Worm (Caenorhabditis elegans) whole organism, L2 larva: ENCODE results near the gene F28H7.7.

ENCODE experiments used
- R02D3.7 ChIP-seq: fragments of 150-350 bp; optimal IDR thresholded peaks from 2 replicates; lab custom pipeline; 2014; ENCODE audit warnings: missing biosample characterization, missing genetic modification characterization
- ZK546.5 ChIP-seq: sonication (generic microtip); optimal IDR thresholded peaks from 2 replicates; lab custom pipeline; 2017; ENCODE audit warnings: missing biosample characterization, missing genetic modification characterization
- ama-1 ChIP-seq: fragments of 150-350 bp; optimal IDR thresholded peaks from 2 replicates; lab custom pipeline; 2018; ENCODE audit warnings: inconsistent platforms
- elt-3 ChIP-seq: sonication (generic microtip); optimal IDR thresholded peaks from 2 replicates; lab custom pipeline; 2017; ENCODE audit warnings: missing biosample characterization, missing genetic modification characterization
- nhr-6 ChIP-seq: fragments of 150-350 bp; optimal IDR thresholded peaks from 2 replicates; lab custom pipeline; 2014; ENCODE audit warnings: missing biosample characterization, missing genetic modification characterization

DNA sequence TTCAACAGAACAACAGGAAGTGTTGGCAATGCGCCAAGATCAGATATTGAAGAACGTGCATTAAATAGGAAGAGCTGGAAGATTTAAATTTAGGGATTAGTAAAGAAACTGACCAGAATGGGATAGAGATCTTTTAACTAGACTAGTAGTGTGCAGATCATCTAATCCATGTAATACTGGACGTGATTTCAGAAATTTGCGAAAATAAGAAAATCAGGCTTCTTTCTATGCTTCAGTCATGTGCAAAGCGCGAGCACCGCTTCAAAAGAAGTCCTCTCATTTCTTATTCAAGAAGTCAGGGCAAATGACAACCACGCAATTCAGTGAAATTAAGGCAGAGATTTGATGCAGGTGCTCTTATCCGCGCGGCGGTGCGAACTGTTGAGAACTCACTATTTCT, 35.9 kb downstream of the F28H7.7 start:
- TF ChIP-seq ZK546.5 (no peak), ama-1 (lab: Kevin White, UChicago) (no peak), R02D3.7 (tag; lab: Kevin White, UChicago) (no peak), nhr-6 (tag; lab: Kevin White, UChicago) (no peak), elt-3 (no peak)
